Worm (Caenorhabditis elegans) whole organism, young adult: Measurements from ENCODE around the gene ZK512.7.

Experiments used
- C17E4.6 ChIP-seq: fragments of 200-800 bp; sonication (Bioruptor generic); IDR thresholded peaks from 2 replicates; pipeline ENCODE4 v1.3.6; 2022; ENCODE audit warnings: missing genetic modification reagents, missing genetic modification characterization, missing compliant biosample characterization
- D2030.7 ChIP-seq: fragments of 200-800 bp; sonication (Bioruptor generic); IDR thresholded peaks from 2 replicates; pipeline ENCODE4 v1.3.6; 2022; ENCODE audit warnings: missing genetic modification reagents, missing genetic modification characterization, missing compliant biosample characterization
- F23B12.7 ChIP-seq: sonication (generic microtip); optimal IDR thresholded peaks from 2 replicates; lab custom pipeline; 2017; ENCODE audit warnings: missing genetic modification characterization, mild to moderate bottlenecking, missing compliant biosample characterization, antibody characterized with exemption, moderate library complexity; ENCODE audit not compliant: insufficient read depth
- F33H1.4 ChIP-seq: fragments of 200-800 bp; sonication (Bioruptor generic); IDR thresholded peaks from 2 replicates; pipeline ENCODE4 v1.3.6; 2022; ENCODE audit warnings: missing genetic modification reagents, missing genetic modification characterization, missing compliant biosample characterization
- F55B11.4 ChIP-seq: sonication (generic microtip); optimal IDR thresholded peaks from 2 replicates; lab custom pipeline; 2016; ENCODE audit warnings: missing compliant biosample characterization, missing genetic modification characterization, borderline replicate concordance; ENCODE audit not compliant: insufficient read depth
- Y67H2A.10 ChIP-seq: fragments of 200-800 bp; sonication (Bioruptor generic); conservative IDR thresholded peaks from 2 replicates; pipeline ENCODE4 v1.3.6; 2022; ENCODE audit warnings: missing genetic modification reagents, missing genetic modification characterization, missing compliant biosample characterization
- ama-1 ChIP-seq, 3 experiments: fragments of 150-350 bp in 1 of 3; sonication (generic microtip) in 2 of 3; optimal IDR thresholded peaks; 2 replicates each; lab custom pipeline; 2014 to 2018; ENCODE audit warnings: missing biosample characterization in 2 of 3, missing genetic modification characterization in 2 of 3, missing genetic modification reagents in 2 of 3
- atf-7 ChIP-seq: sonication (generic microtip); optimal IDR thresholded peaks from 2 replicates; lab custom pipeline; 2017; ENCODE audit warnings: mild to moderate bottlenecking, missing genetic modification characterization, missing compliant biosample characterization
- attf-3 ChIP-seq: fragments of 200-800 bp; sonication (Bioruptor generic); conservative IDR thresholded peaks from 2 replicates; pipeline ENCODE4 v1.3.6; 2022; ENCODE audit warnings: missing genetic modification reagents, missing genetic modification characterization, missing compliant biosample characterization
- cebp-1 ChIP-seq, 2 experiments: fragments of 200-800 bp in 1 of 2; sonication (Bioruptor generic) in 1 of 2; sonication (generic microtip) in 1 of 2; IDR thresholded peaks in 1 of 2; optimal IDR thresholded peaks in 1 of 2; 2 replicates each; pipeline versions ENCODE4 v1.3.6 to Lab custom; 2017 to 2022; ENCODE audit warnings: missing compliant biosample characterization in 2 of 2, missing genetic modification characterization in 2 of 2, mild to moderate bottlenecking in 1 of 2, missing genetic modification reagents in 1 of 2, moderate library complexity in 1 of 2
- ceh-100 ChIP-seq: fragments of 200-800 bp; sonication (Bioruptor generic); IDR thresholded peaks from 2 replicates; pipeline ENCODE4 v1.3.6; 2022; ENCODE audit warnings: missing genetic modification reagents, missing genetic modification characterization, missing compliant biosample characterization
- ceh-91 ChIP-seq: fragments of 200-800 bp; sonication (Bioruptor generic); IDR thresholded peaks from 2 replicates; pipeline ENCODE4 v1.3.6; 2022; ENCODE audit warnings: missing genetic modification reagents, missing genetic modification characterization, missing compliant biosample characterization
- chd-7 ChIP-seq: sonication (generic microtip); optimal IDR thresholded peaks from 2 replicates; lab custom pipeline; 2016; ENCODE audit warnings: mild to moderate bottlenecking, missing genetic modification characterization, moderate library complexity, missing compliant biosample characterization
- dox-1 ChIP-seq: fragments of 200-800 bp; sonication (Bioruptor generic); IDR thresholded peaks from 2 replicates; pipeline ENCODE4 v1.3.6; 2022; ENCODE audit warnings: missing genetic modification reagents, missing genetic modification characterization, missing compliant biosample characterization
- dpff-1 ChIP-seq: sonication (generic microtip); optimal IDR thresholded peaks from 2 replicates; lab custom pipeline; 2017; ENCODE audit warnings: mild to moderate bottlenecking, missing genetic modification characterization, missing compliant biosample characterization
- dpl-1 ChIP-seq: fragments of 150-350 bp; optimal IDR thresholded peaks from 2 replicates; lab custom pipeline; 2014; ENCODE audit warnings: missing biosample characterization, missing genetic modification reagents, missing genetic modification characterization
- efl-1 ChIP-seq: fragments of 150-350 bp; optimal IDR thresholded peaks from 2 replicates; lab custom pipeline; 2014; ENCODE audit warnings: missing biosample characterization, missing genetic modification reagents, missing genetic modification characterization
- hmg-1.2 ChIP-seq: fragments of 200-800 bp; sonication (Bioruptor generic); IDR thresholded peaks from 2 replicates; pipeline ENCODE4 v1.3.6; 2022; ENCODE audit warnings: missing genetic modification reagents, missing genetic modification characterization, missing compliant biosample characterization
- hmg-20 ChIP-seq: fragments of 200-800 bp; sonication (Bioruptor generic); IDR thresholded peaks from 2 replicates; pipeline ENCODE4 v1.3.6; 2022; ENCODE audit warnings: missing genetic modification reagents, missing genetic modification characterization, missing compliant biosample characterization
- let-526 ChIP-seq: fragments of 200-800 bp; sonication (Bioruptor generic); IDR thresholded peaks from 2 replicates; pipeline ENCODE4 v1.3.6; 2022; ENCODE audit warnings: missing genetic modification reagents, missing genetic modification characterization, missing compliant biosample characterization
- let-607 ChIP-seq, 2 experiments: fragments of 200-800 bp in 1 of 2; sonication (Bioruptor generic) in 1 of 2; sonication (generic microtip) in 1 of 2; optimal IDR thresholded peaks; 2 replicates each; lab custom pipeline; 2016 to 2018; ENCODE audit warnings: mild to moderate bottlenecking in 2 of 2, missing compliant biosample characterization in 2 of 2, missing genetic modification characterization in 2 of 2, moderate library complexity in 2 of 2, missing genotype in 1 of 2
- lin-35 ChIP-seq, 3 experiments: fragments of 150-350 bp in 2 of 3; sonication (generic microtip) in 1 of 3; optimal IDR thresholded peaks; 2 replicates each; lab custom pipeline; 2014 to 2018; ENCODE audit warnings: missing biosample characterization in 3 of 3, missing genetic modification characterization in 3 of 3, missing genetic modification reagents in 3 of 3
- lin-54 ChIP-seq: fragments of 200-800 bp; sonication (Bioruptor generic); optimal IDR thresholded peaks from 2 replicates; lab custom pipeline; 2018; ENCODE audit warnings: mild to moderate bottlenecking, missing genetic modification characterization, missing compliant biosample characterization
- lsl-1 ChIP-seq: fragments of 200-800 bp; sonication (Bioruptor generic); optimal IDR thresholded peaks from 2 replicates; lab custom pipeline; 2018; ENCODE audit warnings: mild to moderate bottlenecking, missing genetic modification characterization, moderate library complexity, missing compliant biosample characterization
- lsy-27 ChIP-seq: sonication (generic microtip); optimal IDR thresholded peaks from 2 replicates; lab custom pipeline; 2017; ENCODE audit warnings: missing genetic modification characterization, mild to moderate bottlenecking, missing compliant biosample characterization, antibody characterized with exemption, missing genotype, borderline replicate concordance; ENCODE audit not compliant: insufficient read depth
- madf-6 ChIP-seq: fragments of 200-800 bp; sonication (Bioruptor generic); IDR thresholded peaks from 2 replicates; pipeline ENCODE4 v1.3.6; 2022; ENCODE audit warnings: missing genetic modification reagents, missing genetic modification characterization, missing compliant biosample characterization
- madf-8 ChIP-seq: fragments of 200-800 bp; sonication (Bioruptor generic); conservative IDR thresholded peaks from 2 replicates; pipeline ENCODE4 v1.3.6; 2022; ENCODE audit warnings: missing genetic modification reagents, missing genetic modification characterization, missing compliant biosample characterization
- nfyb-1 ChIP-seq: fragments of 200-800 bp; sonication (Bioruptor generic); IDR thresholded peaks from 2 replicates; pipeline ENCODE4 v1.3.6; 2022; ENCODE audit warnings: missing genetic modification reagents, missing genetic modification characterization, missing compliant biosample characterization
- nhr-27 ChIP-seq: fragments of 200-800 bp; sonication (Bioruptor generic); optimal IDR thresholded peaks from 2 replicates; lab custom pipeline; 2018; ENCODE audit warnings: mild to moderate bottlenecking, missing genetic modification characterization, moderate library complexity, missing compliant biosample characterization
- rec-8 ChIP-seq, 2 experiments: sonication (generic microtip); optimal IDR thresholded peaks; 2 replicates each; lab custom pipeline; 2016; ENCODE audit warnings: mild to moderate bottlenecking in 2 of 2, missing genetic modification characterization in 2 of 2, missing genetic modification reagents in 2 of 2, missing genotype in 2 of 2, missing biosample characterization in 1 of 2, missing compliant biosample characterization in 1 of 2, moderate library complexity in 1 of 2
- snpc-3.4 ChIP-seq: sonication (generic microtip); optimal IDR thresholded peaks from 2 replicates; lab custom pipeline; 2017; ENCODE audit warnings: missing genetic modification characterization, mild to moderate bottlenecking, missing compliant biosample characterization, antibody characterized with exemption, moderate library complexity, missing genotype, missing genetic modification reagents
- snpc-4 ChIP-seq, 5 experiments: fragments of 150-350 bp in 1 of 5; sonication (generic microtip) in 4 of 5; optimal IDR thresholded peaks; 2 replicates each; lab custom pipeline; 2014 to 2018; ENCODE audit warnings: missing genetic modification characterization in 5 of 5, missing biosample characterization in 3 of 5, antibody characterized with exemption in 2 of 5, mild to moderate bottlenecking in 2 of 5, missing compliant biosample characterization in 2 of 5, missing genotype in 2 of 5, moderate library complexity in 2 of 5, missing genetic modification reagents in 1 of 5
- sptf-2 ChIP-seq: fragments of 200-800 bp; sonication (Bioruptor generic); optimal IDR thresholded peaks from 2 replicates; lab custom pipeline; 2018; ENCODE audit warnings: mild to moderate bottlenecking, missing genetic modification characterization, missing compliant biosample characterization
- xnd-1 ChIP-seq: sonication (generic microtip); optimal IDR thresholded peaks from 2 replicates; lab custom pipeline; 2016; ENCODE audit warnings: missing genotype, missing genetic modification reagents, missing genetic modification characterization, missing compliant biosample characterization
- ztf-18 ChIP-seq: sonication (generic microtip); optimal IDR thresholded peaks from 2 replicates; lab custom pipeline; 2016; ENCODE audit warnings: missing genotype, mild to moderate bottlenecking, missing genetic modification characterization, missing compliant biosample characterization
- ztf-26 ChIP-seq: sonication (generic microtip); optimal IDR thresholded peaks from 2 replicates; lab custom pipeline; 2017; ENCODE audit warnings: missing genetic modification characterization, missing compliant biosample characterization
- ztf-28 ChIP-seq: fragments of 200-800 bp; sonication (Bioruptor generic); IDR thresholded peaks from 2 replicates; pipeline ENCODE4 v1.3.6; 2022; ENCODE audit warnings: missing genetic modification reagents, missing genetic modification characterization, missing compliant biosample characterization

ZK512.7 gene

DNA sequence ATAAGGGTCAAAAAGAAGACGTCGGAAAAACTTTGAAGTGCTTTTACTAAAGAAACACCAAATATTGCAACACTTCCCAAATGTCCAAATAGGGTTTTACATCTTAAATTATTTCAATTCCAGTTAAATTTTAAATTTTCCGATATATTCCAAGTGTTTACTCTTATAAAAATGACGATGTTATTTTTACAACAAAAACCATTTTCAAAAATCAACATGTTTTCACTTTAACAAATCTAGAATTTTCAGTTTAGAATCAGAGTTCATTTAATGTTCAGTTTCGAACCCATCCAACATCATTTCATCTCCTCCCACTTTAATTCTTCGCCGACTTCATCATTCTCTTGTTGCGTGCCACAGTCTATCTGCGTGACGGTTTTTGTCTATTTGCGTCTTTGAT, 34.9 kb downstream of the ZK512.7 start, which contains the start of gene dos-1:
Gene dos-1, plus strand, starts transcription at position 301 of the 400 bp plus-strand sequence.
- TF ChIP-seq ama-1 (optimal IDR thresholded peaks at IDR 0.05; lab: Kevin White, UChicago): no peak
- TF ChIP-seq ama-1 (GFP tag; optimal IDR thresholded peaks at IDR 0.05; lab: Kevin White, UChicago): no peak
- TF ChIP-seq F55B11.4 (tag; lab: Kevin White, UChicago): no peak
- no peak for TF ChIP-seq dpff-1 (tag; lab: Kevin White, UChicago)
- TF ChIP-seq ztf-26: no peak
- TF ChIP-seq ztf-28 (GFP tag; lab: Robert Waterston, UW): no peak
- no peak for TF ChIP-seq nfyb-1 (GFP tag; lab: Robert Waterston, UW)
- TF ChIP-seq sptf-2: no peak
- no peak for TF ChIP-seq D2030.7 (GFP tag; lab: Robert Waterston, UW)

DNA sequence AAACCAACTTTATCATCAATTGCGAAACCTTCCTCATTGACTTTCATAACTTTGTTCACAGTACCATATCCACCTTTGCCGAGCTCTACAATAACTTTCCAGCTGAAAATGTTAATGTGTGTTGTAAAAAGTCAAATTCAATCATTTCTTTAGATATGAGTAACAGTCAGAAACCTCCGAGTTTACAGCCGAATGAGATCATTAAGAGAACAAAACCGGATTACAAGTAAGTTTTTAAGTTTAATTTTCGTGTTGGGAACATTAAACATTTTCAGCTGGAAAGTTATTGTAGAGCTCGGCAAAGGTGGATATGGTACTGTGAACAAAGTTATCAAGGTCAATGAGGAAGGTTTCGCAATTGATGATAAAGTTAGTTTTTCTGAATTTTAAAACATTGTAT, 37.3 kb downstream of the ZK512.7 start, which contains the start of gene ZK507.1:
Gene ZK507.1, minus strand, starts transcription at position 101 of the 400 bp plus-strand sequence.
- TF ChIP-seq ama-1 (optimal IDR thresholded peaks at IDR 0.05; lab: Kevin White, UChicago) (no peak), ama-1 (GFP tag; optimal IDR thresholded peaks at IDR 0.05; lab: Kevin White, UChicago) (no peak), lsl-1 (GFP tag; lab: Kevin White, UChicago) (no peak), nhr-27 (tag; lab: Kevin White, UChicago) (no peak), C17E4.6 (GFP tag; lab: Robert Waterston, UW) (no peak), chd-7 (tag; lab: Kevin White, UChicago) (no peak), ztf-18 (tag; lab: Kevin White, UChicago) (no peak), atf-7 (tag; lab: Kevin White, UChicago) (no peak), let-607 (tag; optimal IDR thresholded peaks at IDR 0.05; lab: Kevin White, UChicago) (no peak), dpff-1 (tag; lab: Kevin White, UChicago) (no peak), F55B11.4 (tag; lab: Kevin White, UChicago) (no peak), rec-8 (tag; optimal IDR thresholded peaks at IDR 0.05; lab: Kevin White, UChicago) (no peak), let-526 (GFP tag; lab: Robert Waterston, UW) (no peak), hmg-20 (no peak), dox-1 (GFP tag; lab: Robert Waterston, UW) (no peak), lin-35 (GFP tag; optimal IDR thresholded peaks at IDR 0.05; lab: Kevin White, UChicago) (no peak), Y67H2A.10 (GFP tag; lab: Robert Waterston, UW) (no peak), F23B12.7 (no peak), lsy-27 (tag; lab: Kevin White, UChicago) (no peak)

DNA sequence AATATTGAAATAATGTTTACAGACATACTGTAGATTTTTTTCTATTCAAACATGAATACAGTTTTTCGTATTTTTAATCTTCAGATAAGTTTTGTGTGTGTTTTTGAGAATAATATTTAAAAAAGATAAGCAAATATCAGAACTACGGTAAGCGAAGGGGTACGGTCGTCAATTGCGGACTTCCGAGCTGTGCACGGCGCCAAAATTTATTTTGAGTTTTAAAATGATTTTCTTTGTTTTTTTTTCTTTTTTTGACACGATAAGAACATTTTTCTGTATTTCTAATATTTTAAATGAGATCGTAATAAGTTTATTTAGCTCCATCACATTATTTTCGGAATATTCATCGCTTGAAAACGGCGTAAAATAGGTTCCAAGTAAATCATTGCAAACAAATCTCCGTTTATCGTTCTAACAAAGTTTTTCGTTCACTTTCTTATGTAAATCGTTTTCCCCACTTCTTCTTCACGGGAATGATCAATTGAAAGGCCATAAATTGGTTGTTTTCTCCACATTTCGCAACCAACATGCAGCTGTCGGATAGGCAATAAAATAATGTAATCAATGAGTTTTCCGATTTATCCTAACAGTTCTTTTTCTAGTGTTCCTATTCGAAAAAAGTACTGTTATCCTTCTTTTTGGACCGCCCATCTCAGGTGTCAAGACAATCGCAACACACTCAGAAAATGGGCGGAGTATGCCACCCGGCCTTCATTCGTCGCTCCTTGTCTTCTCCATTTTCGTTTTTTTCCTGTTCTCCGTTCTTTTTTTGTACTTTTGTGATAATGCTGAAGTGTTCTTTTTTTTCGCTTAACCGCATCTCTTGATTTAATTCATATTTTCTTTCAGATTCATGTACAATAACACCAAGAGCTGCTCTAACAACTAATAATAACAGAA, 46.9 kb downstream of the ZK512.7 start, which contains the start of gene glp-1:
Gene glp-1, plus strand, starts transcription at position 850 of the 900 bp plus-strand sequence.
- TF ChIP-seq madf-8 (GFP tag; lab: Robert Waterston, UW) (peak; percentile 66), madf-6 (GFP tag; lab: Robert Waterston, UW) (peak; percentile 80; the same call in 1 of the 2 replicates), lsl-1 (GFP tag; lab: Kevin White, UChicago) (peak; percentile 95), snpc-4 (GFP tag; optimal IDR thresholded peaks at IDR 0.05; lab: Kevin White, UChicago) (no peak), snpc-4 (tag; optimal IDR thresholded peaks at IDR 0.05; lab: Kevin White, UChicago) (no peak), ceh-100 (GFP tag; lab: Robert Waterston, UW) (no peak), ceh-91 (GFP tag; lab: Robert Waterston, UW) (peak; percentile 46; the same call in 1 of the 2 replicates), hmg-1.2 (GFP tag; lab: Robert Waterston, UW) (peak; percentile 5; the same call in 1 of the 2 replicates), lin-54 (GFP tag; lab: Kevin White, UChicago) (peak; percentile 31), attf-3 (GFP tag; lab: Robert Waterston, UW) (peak; percentile 61; the same call in 1 of the 2 replicates), snpc-3.4 (peak; percentile 32), xnd-1 (tag; lab: Kevin White, UChicago) (peak; percentile 30), F33H1.4 (0 out of 2 replicates have a peak, but pooled peaks have one; percentile 42), D2030.7 (GFP tag; lab: Robert Waterston, UW) (peak; percentile 60; the same call in 1 of the 2 replicates), dpl-1 (GFP tag; lab: Kevin White, UChicago) (peak; percentile 65), cebp-1 (GFP tag; IDR thresholded peaks at IDR 0.05; lab: Robert Waterston, UW) (no peak), cebp-1 (tag; optimal IDR thresholded peaks at IDR 0.05; lab: Kevin White, UChicago) (no peak), efl-1 (GFP tag; lab: Kevin White, UChicago) (peak; percentile 91)
